Worm (Caenorhabditis elegans) whole organism, L1 larva: ENCODE data around the gene egl-1.

ENCODE experiments used
- C16A3.4 ChIP-seq: fragments of 150-350 bp; optimal IDR thresholded peaks from 2 replicates; lab custom pipeline; 2014; ENCODE audit warnings: missing biosample characterization, missing genetic modification characterization
- F16B12.6 ChIP-seq: fragments of 150-350 bp; optimal IDR thresholded peaks from 2 replicates; lab custom pipeline; 2014; ENCODE audit warnings: missing biosample characterization, missing genetic modification characterization
- aha-1 ChIP-seq: fragments of 150-350 bp; optimal IDR thresholded peaks from 2 replicates; lab custom pipeline; 2014; ENCODE audit warnings: missing biosample characterization, missing genetic modification characterization
- ama-1 ChIP-seq: fragments of 150-350 bp; optimal IDR thresholded peaks from 2 replicates; lab custom pipeline; 2014
- dpl-1 ChIP-seq, 3 experiments: fragments of 150-350 bp in 2 of 3; sonication (generic microtip) in 1 of 3; optimal IDR thresholded peaks; 2 replicates each; lab custom pipeline; 2014 to 2017; ENCODE audit warnings: missing biosample characterization in 3 of 3, missing genetic modification characterization in 3 of 3, missing genetic modification reagents in 3 of 3
- dsc-1 ChIP-seq: sonication (generic microtip); optimal IDR thresholded peaks from 2 replicates; lab custom pipeline; 2016; ENCODE audit warnings: mild to moderate bottlenecking, missing genetic modification characterization, missing compliant biosample characterization
- efl-1 ChIP-seq, 4 experiments: fragments of 150-350 bp; optimal IDR thresholded peaks in 3 of 4; peaks in 1 of 4; 1 replicate in 1 of 4; 2 replicates in 3 of 4; lab custom pipeline; 2014; ENCODE audit warnings: missing biosample characterization in 2 of 4, missing genetic modification characterization in 2 of 4, missing genetic modification reagents in 2 of 4
- efl-3 ChIP-seq: fragments of 200-800 bp; sonication (Bioruptor generic); optimal IDR thresholded peaks from 2 replicates; lab custom pipeline; 2018; ENCODE audit warnings: mild to moderate bottlenecking, missing genetic modification characterization, missing compliant biosample characterization
- egl-13 ChIP-seq: sonication (generic microtip); optimal IDR thresholded peaks from 2 replicates; lab custom pipeline; 2016; ENCODE audit warnings: missing genotype, missing genetic modification reagents, missing genetic modification characterization, missing compliant biosample characterization
- elt-2 ChIP-seq: sonication (generic microtip); optimal IDR thresholded peaks from 2 replicates; lab custom pipeline; 2016; ENCODE audit warnings: missing genetic modification characterization, mild to moderate bottlenecking, inconsistent platforms, missing compliant biosample characterization, missing genetic modification reagents
- elt-3 ChIP-seq, 6 experiments: fragments of 150-350 bp in 1 of 6; sonication (generic microtip); optimal IDR thresholded peaks; 2 replicates each; lab custom pipeline; 2017 to 2018; ENCODE audit warnings: missing biosample characterization in 6 of 6, missing genetic modification characterization in 6 of 6, inconsistent platforms in 1 of 6
- fkh-4 ChIP-seq: sonication (generic microtip); optimal IDR thresholded peaks from 2 replicates; lab custom pipeline; 2016; ENCODE audit warnings: missing compliant biosample characterization, missing genetic modification characterization, borderline replicate concordance
- grh-1 ChIP-seq: fragments of 200-800 bp; sonication (Bioruptor generic); IDR thresholded peaks from 2 replicates; pipeline ENCODE4 v1.3.6; 2022; ENCODE audit warnings: missing genetic modification reagents, missing genetic modification characterization, missing compliant biosample characterization
- hlh-4 ChIP-seq: sonication (generic microtip); optimal IDR thresholded peaks from 2 replicates; lab custom pipeline; 2016; ENCODE audit warnings: mild to moderate bottlenecking, missing genetic modification characterization, missing compliant biosample characterization
- isw-1 ChIP-seq: fragments of 200-800 bp; sonication (Bioruptor generic); IDR thresholded peaks from 2 replicates; pipeline ENCODE4 v1.3.6; 2022; ENCODE audit warnings: missing genetic modification characterization, missing compliant biosample characterization
- lin-13 ChIP-seq: fragments of 150-350 bp; optimal IDR thresholded peaks from 2 replicates; lab custom pipeline; 2014; ENCODE audit warnings: missing biosample characterization, missing genetic modification reagents, missing genetic modification characterization
- lin-35 ChIP-seq, 2 experiments: fragments of 150-350 bp; optimal IDR thresholded peaks; 2 replicates each; lab custom pipeline; 2014; ENCODE audit warnings: missing biosample characterization in 2 of 2, missing genetic modification characterization in 2 of 2, missing genetic modification reagents in 2 of 2
- lir-3 ChIP-seq: sonication (generic microtip); optimal IDR thresholded peaks from 2 replicates; lab custom pipeline; 2016; ENCODE audit warnings: mild to moderate bottlenecking, missing genetic modification characterization, moderate library complexity, missing compliant biosample characterization; ENCODE audit not compliant: poor library complexity
- lsy-2 ChIP-seq, 2 experiments: fragments of 150-350 bp; optimal IDR thresholded peaks; 2 replicates each; lab custom pipeline; 2014; ENCODE audit warnings: missing biosample characterization in 2 of 2, missing genetic modification characterization in 2 of 2
- mab-9 ChIP-seq: fragments of 200-800 bp; sonication (Bioruptor generic); IDR thresholded peaks from 2 replicates; pipeline ENCODE4 v1.3.6; 2022; ENCODE audit warnings: missing genetic modification reagents, missing genetic modification characterization, missing compliant biosample characterization
- mdl-1 ChIP-seq, 2 experiments: fragments of 150-350 bp; optimal IDR thresholded peaks; 2 replicates each; lab custom pipeline; 2014 to 2017; ENCODE audit warnings: missing biosample characterization in 2 of 2, missing genetic modification characterization in 2 of 2, inconsistent platforms in 1 of 2
- mef-2 ChIP-seq: fragments of 150-350 bp; optimal IDR thresholded peaks from 2 replicates; lab custom pipeline; 2014; ENCODE audit warnings: missing biosample characterization, missing genetic modification characterization
- mep-1 ChIP-seq: fragments of 150-350 bp; optimal IDR thresholded peaks from 2 replicates; lab custom pipeline; 2014; ENCODE audit warnings: missing biosample characterization, missing genetic modification characterization
- nhr-11 ChIP-seq: fragments of 150-350 bp; optimal IDR thresholded peaks from 2 replicates; lab custom pipeline; 2014; ENCODE audit warnings: missing biosample characterization, missing genetic modification characterization
- nhr-20 ChIP-seq: sonication (generic microtip); optimal IDR thresholded peaks from 2 replicates; lab custom pipeline; 2016; ENCODE audit warnings: mild to moderate bottlenecking, missing genetic modification characterization, missing compliant biosample characterization
- nhr-237 ChIP-seq: fragments of 150-350 bp; optimal IDR thresholded peaks from 2 replicates; lab custom pipeline; 2014; ENCODE audit warnings: missing biosample characterization, missing genetic modification characterization
- nhr-71 ChIP-seq: sonication (generic microtip); optimal IDR thresholded peaks from 2 replicates; lab custom pipeline; 2016; ENCODE audit warnings: mild to moderate bottlenecking, missing genetic modification characterization, moderate library complexity, missing compliant biosample characterization
- nhr-77 ChIP-seq: fragments of 150-350 bp; optimal IDR thresholded peaks from 2 replicates; lab custom pipeline; 2014; ENCODE audit warnings: missing biosample characterization, missing genetic modification characterization
- nhr-90 ChIP-seq: sonication (generic microtip); optimal IDR thresholded peaks from 2 replicates; lab custom pipeline; 2016; ENCODE audit warnings: mild to moderate bottlenecking, missing genetic modification characterization, missing compliant biosample characterization; ENCODE audit not compliant: poor library complexity
- pqm-1 ChIP-seq: sonication (generic microtip); optimal IDR thresholded peaks from 3 replicates; lab custom pipeline; 2017; ENCODE audit warnings: missing biosample characterization, missing genetic modification characterization
- rnt-1 ChIP-seq: sonication (generic microtip); optimal IDR thresholded peaks from 2 replicates; lab custom pipeline; 2016; ENCODE audit warnings: mild to moderate bottlenecking, missing genetic modification characterization, moderate library complexity, missing compliant biosample characterization
- skn-1 ChIP-seq: fragments of 150-350 bp; optimal IDR thresholded peaks from 2 replicates; lab custom pipeline; 2014; ENCODE audit warnings: missing biosample characterization, missing genetic modification characterization
- snu-23 ChIP-seq: sonication (generic microtip); optimal IDR thresholded peaks from 2 replicates; lab custom pipeline; 2016; ENCODE audit warnings: missing genetic modification characterization, missing compliant biosample characterization
- sptf-1 ChIP-seq: fragments of 150-350 bp; optimal IDR thresholded peaks from 2 replicates; lab custom pipeline; 2014; ENCODE audit warnings: missing biosample characterization, missing genetic modification characterization
- swsn-7 ChIP-seq: sonication (generic microtip); optimal IDR thresholded peaks from 2 replicates; lab custom pipeline; 2016; ENCODE audit warnings: missing genetic modification characterization, missing compliant biosample characterization
- unc-130 ChIP-seq: fragments of 150-350 bp; optimal IDR thresholded peaks from 2 replicates; lab custom pipeline; 2017; ENCODE audit warnings: missing biosample characterization, missing genetic modification characterization, inconsistent platforms
- unc-62 ChIP-seq: fragments of 150-350 bp; optimal IDR thresholded peaks from 2 replicates; lab custom pipeline; 2014; ENCODE audit warnings: missing biosample characterization, missing genetic modification reagents, missing genetic modification characterization
- unc-86 ChIP-seq: sonication (generic microtip); optimal IDR thresholded peaks from 2 replicates; lab custom pipeline; 2016; ENCODE audit warnings: missing genetic modification characterization, missing compliant biosample characterization
- unc-98 ChIP-seq: fragments of 200-800 bp; sonication (Bioruptor generic); IDR thresholded peaks from 2 replicates; pipeline ENCODE4 v1.3.6; 2022; ENCODE audit warnings: missing genetic modification characterization, missing compliant biosample characterization
- xbp-1 ChIP-seq: sonication (generic microtip); optimal IDR thresholded peaks from 2 replicates; lab custom pipeline; 2016; ENCODE audit warnings: missing genetic modification characterization, missing compliant biosample characterization
- zag-1 ChIP-seq: fragments of 150-350 bp; optimal IDR thresholded peaks from 2 replicates; lab custom pipeline; 2014; ENCODE audit warnings: missing biosample characterization, missing genetic modification characterization
- ztf-4 ChIP-seq: fragments of 150-350 bp; optimal IDR thresholded peaks from 2 replicates; lab custom pipeline; 2014; ENCODE audit warnings: missing biosample characterization, missing genetic modification characterization

Gene egl-1

ce11 chrV:14457070-14457469, 24.9 kb upstream of the egl-1 start, which contains the start of gene coh-3:
TSS of gene coh-3 (plus strand) at chrV:14457422.
- TF ChIP-seq pqm-1 (tag; lab: Kevin White, UChicago) (no peak), ztf-4 (tag; lab: Kevin White, UChicago) (no peak), isw-1 (no peak), lin-13 (GFP tag; lab: Kevin White, UChicago) (no peak), mdl-1 (tag; optimal IDR thresholded peaks at IDR 0.05; lab: Kevin White, UChicago) (no peak), aha-1 (tag; lab: Kevin White, UChicago) (no peak), unc-98 (GFP tag; lab: Robert Waterston, UW) (no peak)

DNA sequence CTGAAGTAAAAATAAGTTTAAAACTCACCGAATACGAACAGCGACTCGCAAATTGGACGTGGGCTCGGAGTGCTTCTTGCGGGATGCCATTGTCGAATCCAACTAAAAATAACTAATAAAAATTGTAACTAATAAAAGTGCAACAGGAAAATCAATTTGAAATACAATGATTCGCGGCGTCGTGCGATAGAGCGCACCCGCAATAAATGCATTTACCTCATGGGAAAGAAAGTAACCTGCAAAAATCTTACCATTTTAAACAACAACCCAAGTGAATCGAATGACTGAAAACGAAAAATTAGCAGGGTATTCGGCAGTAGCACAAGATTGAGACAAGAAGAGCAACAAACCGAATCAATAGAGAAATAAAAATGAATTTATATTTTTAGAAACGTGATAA, 24.5 kb upstream of the egl-1 start, which contains the start of gene bmk-1:
bmk-1 (minus strand) TSS at position 359 of the 400 bp plus-strand sequence.
- TF ChIP-seq ama-1 (lab: Kevin White, UChicago) (no peak), xbp-1 (tag; lab: Kevin White, UChicago) (no peak), C16A3.4 (tag; lab: Kevin White, UChicago) (peak; percentile 23), lsy-2 (tag; optimal IDR thresholded peaks at IDR 0.05; lab: Kevin White, UChicago) (peak in 1 of 2 experiments; percentile 49), mab-9 (GFP tag; lab: Robert Waterston, UW) (no peak), F16B12.6 (tag; lab: Kevin White, UChicago) (no peak), nhr-71 (tag; lab: Kevin White, UChicago) (no peak), snu-23 (peak; percentile 4), hlh-4 (tag; lab: Kevin White, UChicago) (no peak), unc-130 (tag; lab: Kevin White, UChicago) (peak; percentile 16), lin-35 (GFP tag; optimal IDR thresholded peaks at IDR 0.05; lab: Kevin White, UChicago) (peak; percentile 71 to 92), dpl-1 (GFP tag; optimal IDR thresholded peaks at IDR 0.05; lab: Kevin White, UChicago) (peak; percentile 75 to 87 (median 82)), rnt-1 (no peak), efl-1 (optimal IDR thresholded peaks at IDR 0.05; lab: Kevin White, UChicago) (peak; percentile 82 to 94), efl-1 (GFP tag; optimal IDR thresholded peaks at IDR 0.05 in 1 of 2; lab: Kevin White, UChicago) (peak; percentile 84 to 99), nhr-77 (tag; lab: Kevin White, UChicago) (no peak), nhr-20 (tag; lab: Kevin White, UChicago) (peak; percentile 13)
- TF ChIP-seq, all 84 proteins: peak for 8

ce11 chrV:14449397-14449796, 17.2 kb upstream of the egl-1 start, which contains the start of gene F23B12.7:
TSS of gene F23B12.7 (plus strand) at chrV:14449697.
- TF ChIP-seq nhr-237 (tag; lab: Kevin White, UChicago): no peak
- TF ChIP-seq grh-1 (GFP tag; lab: Robert Waterston, UW): no peak
- TF ChIP-seq lir-3 (tag; lab: Kevin White, UChicago): no peak
- TF ChIP-seq fkh-4 (tag; lab: Kevin White, UChicago): no peak

- TF ChIP-seq nhr-90 (tag; lab: Kevin White, UChicago) (no peak), lir-3 (tag; lab: Kevin White, UChicago) (no peak), unc-86 (tag; lab: Kevin White, UChicago) (no peak), nhr-71 (tag; lab: Kevin White, UChicago) (peak; percentile 14), mep-1 (no peak), ztf-4 (tag; lab: Kevin White, UChicago) (no peak), elt-3 (tag; optimal IDR thresholded peaks at IDR 0.05; lab: Kevin White, UChicago) (peak in 1 of 6 experiments; percentile 69)
Measured at ce11 chrV:14448669-14449068, 16.5 kb upstream of the egl-1 start.

DNA sequence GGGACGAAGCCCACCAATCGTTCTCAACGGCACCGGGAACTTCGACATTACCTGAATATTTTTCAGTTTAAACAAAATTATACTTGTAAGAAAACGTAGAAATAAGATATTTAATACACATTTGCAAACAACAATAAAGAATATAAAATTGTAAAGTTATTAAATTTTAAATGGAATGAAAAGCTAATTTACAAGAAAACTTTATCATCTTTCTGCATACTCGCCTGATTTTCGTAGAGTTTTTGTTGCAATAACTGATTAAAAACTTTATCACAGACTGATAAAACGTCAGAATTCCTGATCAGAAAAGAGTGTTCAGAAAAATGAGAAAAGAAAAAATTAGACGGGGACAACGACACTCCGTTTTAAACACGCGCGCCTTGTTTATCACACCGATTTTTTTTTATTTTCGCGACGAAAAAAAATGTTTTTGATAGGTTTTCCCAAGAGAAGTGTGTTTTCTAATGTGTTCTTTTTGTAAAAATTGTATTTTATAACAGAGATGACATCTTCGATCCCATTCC, 15.1 kb upstream of the egl-1 start, which contains the start of the genes dlat-1 and fntb-1:
dlat-1 (minus strand) TSS at position 51 of the 524 bp plus-strand sequence.
fntb-1 (plus strand) TSS at position 412 of the 524 bp plus-strand sequence.
- no peak for TF ChIP-seq nhr-11 (tag; lab: Kevin White, UChicago)
- TF ChIP-seq egl-13: no peak
- no peak for TF ChIP-seq efl-3
- TF ChIP-seq hlh-4 (tag; lab: Kevin White, UChicago): no peak
- no peak for TF ChIP-seq fkh-4 (tag; lab: Kevin White, UChicago)
- TF ChIP-seq dsc-1 (tag; lab: Kevin White, UChicago): no peak
- peak; percentile 31 for TF ChIP-seq ama-1 (lab: Kevin White, UChicago)
- no peak for TF ChIP-seq xbp-1 (tag; lab: Kevin White, UChicago)
- peak; percentile 29 for TF ChIP-seq nhr-71 (tag; lab: Kevin White, UChicago)
- TF ChIP-seq elt-2 (tag; lab: Kevin White, UChicago): peak; percentile 70
- TF ChIP-seq zag-1: no peak
- TF ChIP-seq unc-130 (tag; lab: Kevin White, UChicago): no peak
- no peak for TF ChIP-seq rnt-1
- no peak for TF ChIP-seq unc-62 (GFP tag; lab: Kevin White, UChicago)
- no peak for TF ChIP-seq aha-1 (tag; lab: Kevin White, UChicago)
- no peak for TF ChIP-seq unc-98 (GFP tag; lab: Robert Waterston, UW)
- peak in 1 of 2 experiments; percentile 27 for TF ChIP-seq lsy-2 (tag; optimal IDR thresholded peaks at IDR 0.05; lab: Kevin White, UChicago)
- TF ChIP-seq skn-1 (tag; lab: Kevin White, UChicago): no peak
- no peak for TF ChIP-seq swsn-7
- TF ChIP-seq sptf-1: no peak
- TF ChIP-seq mef-2: no peak
- TF ChIP-seq mab-9 (GFP tag; lab: Robert Waterston, UW): no peak
